Fruit fly (Drosophila melanogaster) whole organism, pupa: ENCODE data around the gene CG4565.
A peak's percentile ranks its signal among the peaks of the same experiment; 100 is the strongest.

Experiments
- CG15710 ChIP-seq: fragments of 200-800 bp; sonication (Bioruptor generic); optimal IDR thresholded peaks from 2 replicates; lab custom pipeline; 2018; ENCODE audit warnings: missing biosample characterization, mild to moderate bottlenecking, missing genetic modification characterization, moderate library complexity
- D1 ChIP-seq: fragments of 200-800 bp; sonication (Bioruptor generic); optimal IDR thresholded peaks from 2 replicates; lab custom pipeline; 2018; ENCODE audit warnings: missing biosample characterization, mild to moderate bottlenecking, missing genetic modification characterization, moderate library complexity
- EcR ChIP-seq: fragments of 200-800 bp; sonication (Bioruptor generic); optimal IDR thresholded peaks from 3 replicates; lab custom pipeline; 2019; ENCODE audit warnings: missing biosample characterization, missing genetic modification characterization, mild to moderate bottlenecking, moderate library complexity, missing genetic modification reagents
- Pif1B ChIP-seq: fragments of 200-800 bp; sonication (Bioruptor generic); optimal IDR thresholded peaks from 3 replicates; lab custom pipeline; 2016; ENCODE audit warnings: missing biosample characterization, missing genetic modification characterization
- fd96Ca ChIP-seq: fragments of 200-800 bp; sonication (Bioruptor generic); IDR thresholded peaks from 3 replicates; pipeline ENCODE4 v1.3.6; 2022; ENCODE audit warnings: missing biosample characterization, missing genetic modification characterization

- no peak for TF ChIP-seq Pif1B (GFP tag; lab: Kevin White, UChicago)
- TF ChIP-seq fd96Ca (GFP tag; lab: Robert Waterston, UW) = no peak
- no peak for TF ChIP-seq D1
- TF ChIP-seq EcR = peak; percentile 32
- no peak for TF ChIP-seq CG15710 (tag; lab: Kevin White, UChicago)
Measured at dm6 chr3R:10854243-10854874, 1.8 kb downstream of the CG4565 start, which contains the start of the genes CG6567 and CG4511.
